Worm (Caenorhabditis elegans): ENCODE results near the gene unc-9.

unc-9 gene

ce11 chrX:13250163-13250562 lies 48.6 kb downstream of the unc-9 start:
- TF ChIP-seq pqm-1 (tag; optimal IDR thresholded peaks at IDR 0.05) (peak; percentile 80), nfya-1 (tag; optimal IDR thresholded peaks at IDR 0.05; ENCODE audit: insufficient read depth) (peak; percentile 34), daf-12 (tag; optimal IDR thresholded peaks at IDR 0.05) (no peak), elt-1 (tag; optimal IDR thresholded peaks at IDR 0.05) (no peak), mdl-1 (tag; optimal IDR thresholded peaks at IDR 0.05) (peak; percentile 56), nhr-237 (tag; optimal IDR thresholded peaks at IDR 0.05) (no peak), elt-2 (tag; optimal IDR thresholded peaks at IDR 0.05) (peak; percentile 79), pha-4 (tag; optimal IDR thresholded peaks at IDR 0.05) (peak; percentile 92), lin-15B (tag; optimal IDR thresholded peaks at IDR 0.05) (no peak), ZK546.5 (tag; optimal IDR thresholded peaks at IDR 0.05) (no peak), ztf-4 (tag; optimal IDR thresholded peaks at IDR 0.05) (no peak), lin-39 (tag; optimal IDR thresholded peaks at IDR 0.05) (no peak), nhr-77 (tag; optimal IDR thresholded peaks at IDR 0.05) (no peak), ceh-16 (tag; optimal IDR thresholded peaks at IDR 0.05) (no peak), nhr-43 (tag; optimal IDR thresholded peaks at IDR 0.05; ENCODE audit: poor library complexity, severe bottlenecking) (peak; percentile 55), nhr-23 (tag; optimal IDR thresholded peaks at IDR 0.05) (peak; percentile 72), nhr-67 (tag; optimal IDR thresholded peaks at IDR 0.05) (no peak), snpc-4 (tag; optimal IDR thresholded peaks at IDR 0.05) (peak; percentile 5), nhr-25 (tag; optimal IDR thresholded peaks at IDR 0.05) (peak; percentile 82), lsy-12 (tag; optimal IDR thresholded peaks at IDR 0.05) (no peak), fos-1 (tag; optimal IDR thresholded peaks at IDR 0.05) (peak; percentile 36)

- TF ChIP-seq aly-2 (tag; optimal IDR thresholded peaks at IDR 0.05): no peak
- TF ChIP-seq ama-1 (optimal IDR thresholded peaks at IDR 0.05): peak; percentile 54
- peak; percentile 88 for TF ChIP-seq nhr-25 (tag; optimal IDR thresholded peaks at IDR 0.05)
- TF ChIP-seq pha-4 (tag; optimal IDR thresholded peaks at IDR 0.05): peak; percentile 89
- no peak for TF ChIP-seq nhr-11 (tag; optimal IDR thresholded peaks at IDR 0.05)
- TF ChIP-seq eor-1 (tag; optimal IDR thresholded peaks at IDR 0.05): no peak
- TF ChIP-seq ztf-11 (tag; optimal IDR thresholded peaks at IDR 0.05): no peak
- peak; percentile 44 for TF ChIP-seq egl-5 (tag; optimal IDR thresholded peaks at IDR 0.05)
- peak; percentile 41 for TF ChIP-seq elt-2 (tag; optimal IDR thresholded peaks at IDR 0.05)
- TF ChIP-seq mml-1 (tag; optimal IDR thresholded peaks at IDR 0.05): no peak
- no peak for TF ChIP-seq nhr-77 (tag; optimal IDR thresholded peaks at IDR 0.05)
- no peak for TF ChIP-seq R02D3.7 (tag; optimal IDR thresholded peaks at IDR 0.05)
- TF ChIP-seq nhr-23 (tag; optimal IDR thresholded peaks at IDR 0.05): peak; percentile 71
- no peak for TF ChIP-seq daf-12 (tag; optimal IDR thresholded peaks at IDR 0.05)
- peak; percentile 10 for TF ChIP-seq ztf-4 (tag; optimal IDR thresholded peaks at IDR 0.05)
- TF ChIP-seq nhr-76 (tag; optimal IDR thresholded peaks at IDR 0.05): no peak
- peak; percentile 19 for TF ChIP-seq egl-27 (tag; optimal IDR thresholded peaks at IDR 0.05)
- no peak for TF ChIP-seq ZK546.5 (tag; optimal IDR thresholded peaks at IDR 0.05)
- TF ChIP-seq lin-39 (tag; optimal IDR thresholded peaks at IDR 0.05): peak; percentile 77
- TF ChIP-seq fkh-10 (GFP tag; optimal IDR thresholded peaks at IDR 0.05): no peak
- no peak for TF ChIP-seq ceh-9 (tag; optimal IDR thresholded peaks at IDR 0.05)
- TF ChIP-seq fkh-2 (tag; optimal IDR thresholded peaks at IDR 0.05): no peak
- no peak for TF ChIP-seq nhr-67 (tag; optimal IDR thresholded peaks at IDR 0.05)
- no peak for TF ChIP-seq unc-39 (tag; optimal IDR thresholded peaks at IDR 0.05)
- no peak for TF ChIP-seq ceh-28 (tag; optimal IDR thresholded peaks at IDR 0.05)
- peak; percentile 55 for TF ChIP-seq hmg-11 (tag; optimal IDR thresholded peaks at IDR 0.05)
- TF ChIP-seq pqm-1 (tag; optimal IDR thresholded peaks at IDR 0.05): peak; percentile 0
- TF ChIP-seq zag-1 (tag; optimal IDR thresholded peaks at IDR 0.05): no peak
- no peak for TF ChIP-seq nhr-237 (tag; optimal IDR thresholded peaks at IDR 0.05)
- TF ChIP-seq nfya-1 (tag; optimal IDR thresholded peaks at IDR 0.05; ENCODE audit: insufficient read depth): peak; percentile 71
- TF ChIP-seq snpc-4 (tag; optimal IDR thresholded peaks at IDR 0.05): peak; percentile 53
- TF ChIP-seq lin-15B (tag; optimal IDR thresholded peaks at IDR 0.05): no peak
- TF ChIP-seq unc-62 (GFP tag; optimal IDR thresholded peaks at IDR 0.05): no peak
- TF ChIP-seq tbx-2 (tag; optimal IDR thresholded peaks at IDR 0.05): peak; percentile 42
- peak; percentile 12 for TF ChIP-seq jun-1 (tag; optimal IDR thresholded peaks at IDR 0.05)
- no peak for TF ChIP-seq sea-2 (GFP tag; optimal IDR thresholded peaks at IDR 0.05)
- no peak for TF ChIP-seq skn-1 (tag; optimal IDR thresholded peaks at IDR 0.05)
- TF ChIP-seq fos-1 (tag; optimal IDR thresholded peaks at IDR 0.05): no peak
- TF ChIP-seq mdl-1 (tag; optimal IDR thresholded peaks at IDR 0.05): peak; percentile 87
- no peak for TF ChIP-seq ceh-16 (tag; optimal IDR thresholded peaks at IDR 0.05)
- TF ChIP-seq nhr-28 (tag; optimal IDR thresholded peaks at IDR 0.05): no peak
- TF ChIP-seq elt-1 (tag; optimal IDR thresholded peaks at IDR 0.05): peak; percentile 82
- TF ChIP-seq nhr-12 (tag; optimal IDR thresholded peaks at IDR 0.05): no peak
- TF ChIP-seq lsy-12 (tag; optimal IDR thresholded peaks at IDR 0.05): peak; percentile 25
- TF ChIP-seq nhr-43 (tag; optimal IDR thresholded peaks at IDR 0.05; ENCODE audit: poor library complexity, severe bottlenecking): peak; percentile 44
Observed at ce11 chrX:13251354-13251843, 49.8 kb downstream of the unc-9 start.
